Fruit fly (Drosophila melanogaster) whole organism, embryonic: ENCODE results near the gene CG13386.

Experiments
- CG10267 ChIP-seq: fragments of 200-800 bp; sonication (Bioruptor generic); optimal IDR thresholded peaks from 2 replicates; lab custom pipeline; 2018; ENCODE audit warnings: missing biosample characterization, mild to moderate bottlenecking, missing genetic modification characterization, moderate library complexity
- CG10462 ChIP-seq: fragments of 200-800 bp; sonication (Bioruptor generic); optimal IDR thresholded peaks from 2 replicates; lab custom pipeline; 2016; ENCODE audit warnings: missing biosample characterization, missing genetic modification characterization
- CG1233 ChIP-seq: fragments of 200-800 bp; sonication (Bioruptor generic); optimal IDR thresholded peaks from 4 replicates; lab custom pipeline; 2018; ENCODE audit warnings: missing biosample characterization, mild to moderate bottlenecking, missing genetic modification characterization
- CG12391 ChIP-seq: fragments of 200-800 bp; sonication (Bioruptor generic); optimal IDR thresholded peaks from 3 replicates; lab custom pipeline; 2018; ENCODE audit warnings: missing biosample characterization, mild to moderate bottlenecking, missing genetic modification characterization, moderate library complexity
- CG13123 ChIP-seq: fragments of 200-800 bp; sonication (Bioruptor generic); optimal IDR thresholded peaks from 2 replicates; lab custom pipeline; 2016; ENCODE audit warnings: missing biosample characterization, missing genetic modification characterization
- CG13775 ChIP-seq: fragments of 200-800 bp; sonication (Bioruptor generic); optimal IDR thresholded peaks from 3 replicates; lab custom pipeline; 2017; ENCODE audit warnings: missing biosample characterization, mild to moderate bottlenecking, missing genetic modification characterization
- CG14050 ChIP-seq: fragments of 200-800 bp; sonication (Bioruptor generic); IDR thresholded peaks from 3 replicates; pipeline ENCODE4 v1.3.6; 2022; ENCODE audit warnings: missing biosample characterization, missing genetic modification characterization
- CG15269 ChIP-seq: fragments of 200-800 bp; sonication (Bioruptor generic); optimal IDR thresholded peaks from 2 replicates; lab custom pipeline; 2018; ENCODE audit warnings: missing biosample characterization, mild to moderate bottlenecking, missing genetic modification characterization, moderate library complexity
- CG17359 ChIP-seq: fragments of 200-800 bp; sonication (Bioruptor generic); optimal IDR thresholded peaks from 3 replicates; lab custom pipeline; 2018; ENCODE audit warnings: missing biosample characterization, mild to moderate bottlenecking, missing genetic modification characterization, moderate library complexity
- CG17385 ChIP-seq: fragments of 200-800 bp; sonication (Bioruptor generic); optimal IDR thresholded peaks from 3 replicates; lab custom pipeline; 2018; ENCODE audit warnings: missing biosample characterization, mild to moderate bottlenecking, missing genetic modification characterization
- CG18619 ChIP-seq: fragments of 200-800 bp; sonication (Bioruptor generic); optimal IDR thresholded peaks from 3 replicates; lab custom pipeline; 2017; ENCODE audit warnings: missing biosample characterization, mild to moderate bottlenecking, missing genetic modification characterization
- CG2889 ChIP-seq: fragments of 200-800 bp; sonication (Bioruptor generic); IDR thresholded peaks from 3 replicates; pipeline ENCODE4 v1.3.6; 2022; ENCODE audit warnings: missing biosample characterization, missing genetic modification characterization
- CG32767 ChIP-seq: fragments of 200-800 bp; sonication (Bioruptor generic); IDR thresholded peaks from 2 replicates; pipeline ENCODE4 v1.3.6; 2022; ENCODE audit warnings: missing biosample characterization, missing genetic modification characterization
- CG4360 ChIP-seq: fragments of 200-800 bp; sonication (Bioruptor generic); IDR thresholded peaks from 2 replicates; pipeline ENCODE4 v1.3.6; 2022; ENCODE audit warnings: missing biosample characterization, missing genetic modification characterization
- CG6254 ChIP-seq: fragments of 200-800 bp; sonication (Bioruptor generic); optimal IDR thresholded peaks from 3 replicates; lab custom pipeline; 2017; ENCODE audit warnings: mild to moderate bottlenecking, missing biosample characterization, missing genetic modification reagents, missing genetic modification characterization
- CG6813 ChIP-seq: fragments of 200-800 bp; sonication (Bioruptor generic); optimal IDR thresholded peaks from 2 replicates; lab custom pipeline; 2017; ENCODE audit warnings: missing biosample characterization, missing genetic modification characterization, mild to moderate bottlenecking, moderate library complexity, missing genetic modification reagents
- CG7372 ChIP-seq: fragments of 200-800 bp; sonication (Bioruptor generic); IDR thresholded peaks from 2 replicates; pipeline ENCODE4 v1.3.6; 2022; ENCODE audit warnings: missing biosample characterization, missing genetic modification characterization
- CG8281 ChIP-seq: fragments of 200-800 bp; sonication (Bioruptor generic); optimal IDR thresholded peaks from 2 replicates; lab custom pipeline; 2018; ENCODE audit warnings: missing biosample characterization, mild to moderate bottlenecking, missing genetic modification characterization, moderate library complexity
- CG8388 ChIP-seq: fragments of 200-800 bp; sonication (Bioruptor generic); optimal IDR thresholded peaks from 2 replicates; lab custom pipeline; 2019; ENCODE audit warnings: missing biosample characterization, mild to moderate bottlenecking, missing genetic modification characterization, moderate library complexity
- CG9437 ChIP-seq: fragments of 200-800 bp; sonication (Bioruptor generic); optimal IDR thresholded peaks from 2 replicates; lab custom pipeline; 2018; ENCODE audit warnings: missing biosample characterization, mild to moderate bottlenecking, missing genetic modification characterization
- CG9817 ChIP-seq: fragments of 200-800 bp; sonication (Bioruptor generic); optimal IDR thresholded peaks from 2 replicates; lab custom pipeline; 2018; ENCODE audit warnings: missing biosample characterization, mild to moderate bottlenecking, missing genetic modification characterization, moderate library complexity
- CG9932 ChIP-seq: fragments of 200-800 bp; sonication (Bioruptor generic); IDR thresholded peaks from 2 replicates; pipeline ENCODE4 v1.3.6; 2022; ENCODE audit warnings: missing biosample characterization, missing genetic modification characterization
- CTCF ChIP-seq: fragments of 200-800 bp; sonication (Bioruptor generic); optimal IDR thresholded peaks from 2 replicates; lab custom pipeline; 2017; ENCODE audit warnings: missing biosample characterization, mild to moderate bottlenecking, missing genetic modification characterization, moderate library complexity
- D ChIP-seq, 2 experiments: fragments of 200-800 bp in 1 of 2; fragments of >200 bp in 1 of 2; sonication (Bioruptor generic) in 1 of 2; optimal IDR thresholded peaks; 2 replicates in 1 of 2; 3 replicates in 1 of 2; lab custom pipeline; 2017; ENCODE audit warnings: mild to moderate bottlenecking in 1 of 2, missing biosample characterization in 1 of 2, missing genetic modification characterization in 1 of 2, missing genetic modification reagents in 1 of 2
- D19B ChIP-seq: fragments of 200-800 bp; sonication (Bioruptor generic); optimal IDR thresholded peaks from 2 replicates; lab custom pipeline; 2017; ENCODE audit warnings: missing biosample characterization, mild to moderate bottlenecking, missing genetic modification characterization
- ERR ChIP-seq: fragments of 200-800 bp; sonication (Bioruptor generic); optimal IDR thresholded peaks from 2 replicates; lab custom pipeline; 2016; ENCODE audit warnings: missing biosample characterization, missing genetic modification characterization
- Fer1 ChIP-seq: fragments of 200-800 bp; sonication (Bioruptor generic); optimal IDR thresholded peaks from 2 replicates; lab custom pipeline; 2017; ENCODE audit warnings: missing biosample characterization, mild to moderate bottlenecking, missing genetic modification characterization
- Fer3 ChIP-seq: fragments of 200-800 bp; sonication (Bioruptor generic); optimal IDR thresholded peaks from 2 replicates; lab custom pipeline; 2018; ENCODE audit warnings: missing biosample characterization, mild to moderate bottlenecking, missing genetic modification characterization, moderate library complexity
- MTF-1 ChIP-seq: fragments of 200-800 bp; sonication (Bioruptor generic); optimal IDR thresholded peaks from 2 replicates; lab custom pipeline; 2018; ENCODE audit warnings: missing biosample characterization, mild to moderate bottlenecking, missing genetic modification characterization, borderline replicate concordance
- Med ChIP-seq: fragments of 200-800 bp; sonication (Bioruptor generic); peaks from one replicate; lab custom pipeline; 2016; ENCODE audit warnings: missing biosample characterization, missing genetic modification characterization, mild to moderate bottlenecking, inconsistent platforms, moderate library complexity
- Oli ChIP-seq: fragments of 200-800 bp; sonication (Bioruptor generic); optimal IDR thresholded peaks from 2 replicates; lab custom pipeline; 2018; ENCODE audit warnings: missing biosample characterization, mild to moderate bottlenecking, missing genetic modification characterization, moderate library complexity
- Side ChIP-seq: fragments of 200-800 bp; sonication (Bioruptor generic); optimal IDR thresholded peaks from 2 replicates; lab custom pipeline; 2016; ENCODE audit warnings: missing biosample characterization, missing genetic modification characterization
- Spps ChIP-seq: fragments of 200-800 bp; sonication (Bioruptor generic); optimal IDR thresholded peaks from 2 replicates; lab custom pipeline; 2018; ENCODE audit warnings: missing biosample characterization, mild to moderate bottlenecking, missing genetic modification characterization
- Trl ChIP-seq, 3 experiments: fragments of >200 bp in 2 of 3; fragments of 200-800 bp in 1 of 3; sonication (Bioruptor generic) in 1 of 3; optimal IDR thresholded peaks; 2 replicates in 1 of 3; 3 replicates in 2 of 3; lab custom pipeline; 2016 to 2017; ENCODE audit warnings: missing biosample characterization in 1 of 3, missing genetic modification characterization in 1 of 3
- Xbp1 ChIP-seq: fragments of 200-800 bp; sonication (Bioruptor generic); optimal IDR thresholded peaks from 3 replicates; lab custom pipeline; 2016; ENCODE audit warnings: missing biosample characterization, mild to moderate bottlenecking, missing genetic modification characterization
- YL-1 ChIP-seq: fragments of 200-800 bp; sonication (Bioruptor generic); optimal IDR thresholded peaks from 3 replicates; lab custom pipeline; 2017; ENCODE audit warnings: missing biosample characterization, mild to moderate bottlenecking, missing genetic modification characterization
- br ChIP-seq: fragments of >200 bp; optimal IDR thresholded peaks from 2 replicates; lab custom pipeline; 2017
- btn ChIP-seq: fragments of 200-800 bp; sonication (Bioruptor generic); optimal IDR thresholded peaks from 2 replicates; lab custom pipeline; 2016; ENCODE audit warnings: missing biosample characterization, missing genetic modification characterization
- fd64A ChIP-seq: fragments of 200-800 bp; sonication (Bioruptor generic); optimal IDR thresholded peaks from 3 replicates; lab custom pipeline; 2018; ENCODE audit warnings: missing biosample characterization, mild to moderate bottlenecking, missing genetic modification characterization
- fru ChIP-seq: fragments of >200 bp; optimal IDR thresholded peaks from 2 replicates; lab custom pipeline; 2017
- gem ChIP-seq: fragments of 200-800 bp; sonication (Bioruptor generic); optimal IDR thresholded peaks from 2 replicates; lab custom pipeline; 2019; ENCODE audit warnings: missing biosample characterization, mild to moderate bottlenecking, missing genetic modification characterization, moderate library complexity
- ind ChIP-seq: fragments of 200-800 bp; sonication (Bioruptor generic); optimal IDR thresholded peaks from 3 replicates; lab custom pipeline; 2016; ENCODE audit warnings: missing biosample characterization, missing genetic modification characterization
- inv ChIP-seq: fragments of 200-800 bp; sonication (Bioruptor generic); IDR thresholded peaks from 2 replicates; pipeline ENCODE4 v1.3.6; 2022; ENCODE audit warnings: missing biosample characterization, missing genetic modification characterization; ENCODE audit not compliant: partially characterized antibody
- lmd ChIP-seq: fragments of 200-800 bp; sonication (Bioruptor generic); IDR thresholded peaks from 2 replicates; pipeline ENCODE4 v1.3.6; 2022; ENCODE audit warnings: missing biosample characterization, missing genetic modification characterization
- pb ChIP-seq: fragments of 200-800 bp; sonication (Bioruptor generic); optimal IDR thresholded peaks from 3 replicates; lab custom pipeline; 2016; ENCODE audit warnings: missing biosample characterization, missing genetic modification characterization
- pho ChIP-seq: fragments of 200-800 bp; sonication (Bioruptor generic); optimal IDR thresholded peaks from 2 replicates; lab custom pipeline; 2016; ENCODE audit warnings: missing biosample characterization, missing genetic modification characterization
- row ChIP-seq: fragments of 200-800 bp; sonication (Bioruptor generic); IDR thresholded peaks from 3 replicates; pipeline ENCODE4 v1.3.6; 2022; ENCODE audit warnings: missing biosample characterization, missing genetic modification characterization
- run ChIP-seq: fragments of 200-800 bp; sonication (Bioruptor generic); optimal IDR thresholded peaks from 3 replicates; lab custom pipeline; 2018; ENCODE audit warnings: missing biosample characterization, mild to moderate bottlenecking, missing genetic modification characterization
- sens ChIP-seq: fragments of 200-800 bp; sonication (Bioruptor generic); peaks from one replicate; lab custom pipeline; 2016; ENCODE audit warnings: missing biosample characterization, missing genetic modification characterization
- zen ChIP-seq: fragments of 200-800 bp; sonication (Bioruptor generic); optimal IDR thresholded peaks from 3 replicates; lab custom pipeline; 2018; ENCODE audit warnings: missing biosample characterization, mild to moderate bottlenecking, missing genetic modification characterization, moderate library complexity

The CG13386 gene

DNA sequence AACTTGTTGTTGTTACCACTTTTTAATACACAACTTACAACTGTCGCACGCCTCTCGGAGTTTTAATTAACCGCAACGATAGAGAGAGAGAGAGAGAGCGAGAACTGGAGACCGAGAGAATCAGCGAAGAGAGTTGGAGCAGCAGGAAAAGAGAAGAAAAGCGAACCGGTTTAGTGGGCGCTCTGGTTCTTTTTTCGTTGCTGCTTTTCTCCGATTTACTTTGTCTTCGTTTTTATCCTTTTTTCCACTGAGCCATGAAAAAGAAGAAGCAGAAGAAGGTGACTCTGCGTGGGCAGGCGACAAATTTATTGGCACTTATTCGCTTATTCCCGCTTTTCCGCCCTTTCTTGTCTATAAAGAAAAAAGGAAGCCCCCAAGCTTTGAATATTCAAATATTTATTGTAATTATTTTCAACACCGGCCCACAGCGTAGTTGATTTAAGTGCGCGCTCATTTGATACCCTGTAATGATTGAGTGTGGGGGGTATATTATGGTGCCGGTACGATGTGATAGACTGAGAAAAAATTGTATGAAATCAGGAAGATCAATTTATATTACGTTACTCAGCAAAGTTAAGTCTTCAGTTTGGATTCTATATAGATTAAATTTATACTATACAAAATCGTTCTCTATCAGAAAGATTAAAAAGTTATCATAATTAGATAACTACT, 21.6 kb downstream of the CG13386 start (continued):
- TF ChIP-seq CG4360 (GFP tag; lab: Robert Waterston, UW) (0 out of 2 replicates have a peak, but pooled peaks have one; percentile 28), CG8388 (GFP tag; lab: Kevin White, UChicago) (no peak), Xbp1 (GFP tag; lab: Kevin White, UChicago) (no peak), CG32767 (GFP tag; lab: Robert Waterston, UW) (no peak), YL-1 (GFP tag; lab: Kevin White, UChicago) (no peak), CG6254 (GFP tag; lab: Kevin White, UChicago) (no peak), CG9437 (GFP tag; lab: Kevin White, UChicago) (no peak), Spps (no peak), sens (GFP tag; lab: Kevin White, UChicago) (peak; percentile 77), CG1233 (no peak), CG12391 (tag; lab: Kevin White, UChicago) (peak; percentile 24), MTF-1 (GFP tag; lab: Kevin White, UChicago) (no peak), ind (GFP tag; lab: Kevin White, UChicago) (no peak), CG18619 (GFP tag; lab: Kevin White, UChicago) (no peak), Trl (optimal IDR thresholded peaks at IDR 0.05; lab: Kevin White, UChicago) (peak; percentile 78), Trl (GFP tag; optimal IDR thresholded peaks at IDR 0.05; lab: Kevin White, UChicago) (no peak), ERR (GFP tag; lab: Kevin White, UChicago) (no peak), CTCF (GFP tag; lab: Kevin White, UChicago) (no peak), gem (tag; lab: Kevin White, UChicago) (peak; percentile 45), CG2889 (GFP tag; lab: Robert Waterston, UW) (no peak), Fer3 (tag; lab: Kevin White, UChicago) (no peak), Fer1 (GFP tag; lab: Kevin White, UChicago) (no peak), CG15269 (tag; lab: Kevin White, UChicago) (peak; percentile 8), lmd (GFP tag; lab: Robert Waterston, UW) (no peak), CG8281 (tag; lab: Kevin White, UChicago) (no peak), CG9817 (no peak), D (optimal IDR thresholded peaks at IDR 0.05; lab: Kevin White, UChicago) (no peak), D (GFP tag; optimal IDR thresholded peaks at IDR 0.05; lab: Kevin White, UChicago) (no peak), run (no peak), zen (tag; lab: Kevin White, UChicago) (no peak), CG7372 (GFP tag; lab: Robert Waterston, UW) (no peak), CG6813 (GFP tag; lab: Kevin White, UChicago) (no peak), btn (GFP tag; lab: Kevin White, UChicago) (no peak), pb (GFP tag; lab: Kevin White, UChicago) (no peak), Med (GFP tag; lab: Kevin White, UChicago) (peak; percentile 62), Side (GFP tag; lab: Kevin White, UChicago) (no peak), fd64A (GFP tag; lab: Kevin White, UChicago) (no peak), CG17385 (GFP tag; lab: Kevin White, UChicago) (no peak), CG10267 (no peak), Oli (peak; percentile 17), fru (lab: Kevin White, UChicago) (no peak), CG13775 (GFP tag; lab: Kevin White, UChicago) (no peak), CG10462 (no peak), CG17359 (tag; lab: Kevin White, UChicago) (no peak), CG9932 (peak; percentile 6; the same call in 1 of the 2 replicates), br (lab: Kevin White, UChicago) (no peak), CG13123 (GFP tag; lab: Kevin White, UChicago) (no peak), row (GFP tag; lab: Robert Waterston, UW) (peak; percentile 42; the same call in 2 of the 3 replicates), D19B (peak; percentile 75), CG14050 (no peak), pho (no peak), inv (GFP tag; lab: Robert Waterston, UW) (no peak)
